Worm (Caenorhabditis elegans): ENCODE measurements around the gene nhr-55.

nhr-55 gene

DNA sequence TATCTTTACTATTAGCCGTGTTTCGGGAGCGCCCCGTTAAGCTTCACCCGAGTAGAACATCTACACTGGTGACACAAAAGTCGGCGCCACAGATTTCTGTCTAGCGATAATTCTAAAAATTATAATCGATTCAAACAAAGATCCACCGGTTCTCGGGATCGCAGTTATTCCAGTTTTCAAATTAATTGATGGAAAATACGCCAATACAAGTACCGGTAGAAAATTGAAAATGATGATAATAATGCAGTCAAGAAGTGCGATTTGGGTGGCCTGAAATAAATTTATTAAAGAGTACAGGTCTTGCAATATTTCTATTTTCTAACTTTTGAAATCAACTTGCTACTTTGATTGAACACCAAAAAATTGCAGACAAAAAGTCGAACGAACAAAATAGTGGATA, 10.5 kb upstream of the nhr-55 start:
- TF ChIP-seq dox-1 (GFP tag; IDR thresholded peaks at IDR 0.05) (no peak), cebp-1 (GFP tag; IDR thresholded peaks at IDR 0.05) (no peak), cebp-1 (tag; optimal IDR thresholded peaks at IDR 0.05) (no peak), pbrm-1 (GFP tag; IDR thresholded peaks at IDR 0.05) (no peak), ztf-25 (GFP tag; IDR thresholded peaks at IDR 0.05) (no peak), Y95B8A.8 (GFP tag; IDR thresholded peaks at IDR 0.05) (no peak), C17E4.6 (GFP tag; IDR thresholded peaks at IDR 0.05) (no peak), ztf-18 (tag; optimal IDR thresholded peaks at IDR 0.05) (no peak), unc-62 (GFP tag; optimal IDR thresholded peaks at IDR 0.05) (no peak), nhr-179 (tag; optimal IDR thresholded peaks at IDR 0.05) (no peak), K12H6.12 (tag; optimal IDR thresholded peaks at IDR 0.05) (no peak), ZK185.1 (tag; optimal IDR thresholded peaks at IDR 0.05; ENCODE audit: poor library complexity, severe bottlenecking) (no peak), nhr-27 (tag; optimal IDR thresholded peaks at IDR 0.05) (no peak), somi-1 (GFP tag; optimal IDR thresholded peaks at IDR 0.05) (no peak), madf-6 (GFP tag; IDR thresholded peaks at IDR 0.05) (no peak), F49E8.2 (tag; optimal IDR thresholded peaks at IDR 0.05; ENCODE audit: insufficient read depth) (no peak)

DNA sequence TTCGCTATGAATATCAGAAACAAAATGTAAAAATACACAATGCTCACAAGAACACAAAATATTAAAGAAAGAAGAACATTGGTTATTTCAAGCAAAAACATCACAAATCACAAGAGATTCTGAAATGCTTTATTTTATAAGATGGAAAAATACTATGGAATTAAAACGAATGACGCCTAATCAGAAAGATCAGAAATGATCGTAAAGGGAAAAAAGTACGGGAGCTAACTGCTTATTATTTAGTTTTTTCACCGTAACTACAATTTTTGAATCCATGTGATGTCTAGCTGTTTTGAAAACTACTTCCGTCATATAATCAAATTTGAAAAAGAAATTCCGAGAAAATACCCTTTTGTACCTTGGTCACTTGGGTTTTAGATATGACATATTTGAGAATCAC, 9.5 kb upstream of the nhr-55 start, which contains the start of gene srbc-57:
Gene srbc-57, minus strand, starts transcription at position 101 of the 400 bp plus-strand sequence.
- TF ChIP-seq let-607 (tag; optimal IDR thresholded peaks at IDR 0.05): no peak
- TF ChIP-seq Y79H2A.3 (GFP tag; conservative IDR thresholded peaks at IDR 0.05): no peak
- TF ChIP-seq unc-130 (GFP tag; optimal IDR thresholded peaks at IDR 0.05): no peak
- TF ChIP-seq ceh-91 (GFP tag; IDR thresholded peaks at IDR 0.05): no peak
- TF ChIP-seq gei-17 (GFP tag; optimal IDR thresholded peaks at IDR 0.05): no peak
- no peak for TF ChIP-seq bed-1 (GFP tag; IDR thresholded peaks at IDR 0.05)
- no peak for TF ChIP-seq K11D2.4 (GFP tag; IDR thresholded peaks at IDR 0.05)
- TF ChIP-seq dpl-1 (GFP tag; optimal IDR thresholded peaks at IDR 0.05): no peak
- no peak for TF ChIP-seq F52B5.7 (tag; optimal IDR thresholded peaks at IDR 0.05)
- no peak for TF ChIP-seq ccch-3 (GFP tag; optimal IDR thresholded peaks at IDR 0.05)
- TF ChIP-seq dpff-1 (tag; optimal IDR thresholded peaks at IDR 0.05): no peak
- no peak for TF ChIP-seq B0336.3 (GFP tag; IDR thresholded peaks at IDR 0.05)
- TF ChIP-seq D2030.7 (GFP tag; IDR thresholded peaks at IDR 0.05): no peak
- TF ChIP-seq mcd-1 (GFP tag; IDR thresholded peaks at IDR 0.05): no peak
- no peak for TF ChIP-seq nhr-27 (tag; optimal IDR thresholded peaks at IDR 0.05)
- TF ChIP-seq hmg-20 (GFP tag; IDR thresholded peaks at IDR 0.05): no peak
- no peak for TF ChIP-seq F22D6.2 (tag; optimal IDR thresholded peaks at IDR 0.05)
- no peak for TF ChIP-seq tbx-9 (tag; optimal IDR thresholded peaks at IDR 0.05; ENCODE audit: borderline replicate concordance)

DNA sequence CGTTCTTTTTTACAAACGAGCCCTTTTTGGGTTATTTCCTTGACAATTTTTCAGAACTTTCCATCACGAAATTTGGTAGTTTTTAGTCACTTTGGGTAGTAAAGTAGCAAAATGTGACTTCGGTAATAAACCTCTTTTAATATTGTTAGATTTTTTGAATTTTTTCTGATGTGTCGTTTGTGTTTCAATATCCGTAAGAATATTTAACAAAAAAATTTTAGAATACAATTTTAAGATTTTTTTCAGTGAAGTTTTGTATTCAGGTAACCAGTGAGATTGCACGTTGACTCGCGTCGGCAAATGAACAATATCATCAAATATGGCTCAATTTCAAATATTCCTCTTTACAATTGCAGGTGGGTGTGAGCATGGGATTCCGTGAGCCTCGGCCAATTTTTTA, 5.4 kb upstream of the nhr-55 start, which contains the start of gene srt-31:
Gene srt-31, plus strand, starts transcription at position 301 of the 400 bp plus-strand sequence.
- no peak for TF ChIP-seq ztf-6 (GFP tag; IDR thresholded peaks at IDR 0.05)
- no peak for TF ChIP-seq hrde-1 (tag; optimal IDR thresholded peaks at IDR 0.05; ENCODE audit: borderline replicate concordance)
- no peak for TF ChIP-seq gei-17 (GFP tag; optimal IDR thresholded peaks at IDR 0.05)
- no peak for TF ChIP-seq zfh-2 (GFP tag; conservative IDR thresholded peaks at IDR 0.05)
- TF ChIP-seq nhr-90 (tag; optimal IDR thresholded peaks at IDR 0.05): no peak
